Worm (Caenorhabditis elegans): ENCODE measurements around the gene C49H3.3.

Gene C49H3.3

ce11 chrIV:7923982-7924480 is at the start of gene C49H3.3, which contains the start of gene xpo-3:
Gene C49H3.3, plus strand, starts transcription at chrIV:7924350.
Gene xpo-3, minus strand, starts transcription at chrIV:7924032.
- TF ChIP-seq ces-1 (GFP tag; optimal IDR thresholded peaks at IDR 0.05): peak; percentile 68
- TF ChIP-seq ham-2 (GFP tag; optimal IDR thresholded peaks at IDR 0.05): peak; percentile 55
- no peak for TF ChIP-seq snpc-4 (tag; optimal IDR thresholded peaks at IDR 0.05)
- no peak for TF ChIP-seq pha-4 (tag; optimal IDR thresholded peaks at IDR 0.05)
- TF ChIP-seq nhr-76 (tag; optimal IDR thresholded peaks at IDR 0.05): no peak
- no peak for TF ChIP-seq M03D4.4 (tag; optimal IDR thresholded peaks at IDR 0.05)
- TF ChIP-seq lin-13 (tag; optimal IDR thresholded peaks at IDR 0.05): peak; percentile 11
- TF ChIP-seq mep-1 (tag; optimal IDR thresholded peaks at IDR 0.05): peak; percentile 78
- TF ChIP-seq lsy-2 (tag; optimal IDR thresholded peaks at IDR 0.05): peak; percentile 18

ce11 chrIV:7877255-7877654 is 46.9 kb upstream of the C49H3.3 start:
- TF ChIP-seq pha-4 (tag; optimal IDR thresholded peaks at IDR 0.05) (no peak), mep-1 (tag; optimal IDR thresholded peaks at IDR 0.05) (no peak), lin-32 (GFP tag; optimal IDR thresholded peaks at IDR 0.05) (no peak), tbx-8 (GFP tag; optimal IDR thresholded peaks at IDR 0.05) (no peak), ces-1 (GFP tag; optimal IDR thresholded peaks at IDR 0.05) (no peak), nhr-76 (tag; optimal IDR thresholded peaks at IDR 0.05) (no peak), hlh-1 (tag; optimal IDR thresholded peaks at IDR 0.05) (no peak), nhr-28 (tag; optimal IDR thresholded peaks at IDR 0.05) (no peak), drap-1 (GFP tag; optimal IDR thresholded peaks at IDR 0.05) (no peak), unc-39 (tag; optimal IDR thresholded peaks at IDR 0.05) (no peak), elt-1 (tag; optimal IDR thresholded peaks at IDR 0.05; ENCODE audit: borderline replicate concordance, insufficient read depth) (no peak), mls-2 (tag; optimal IDR thresholded peaks at IDR 0.05) (no peak)

ce11 chrIV:7877781-7878180 is 46.4 kb upstream of the C49H3.3 start, which contains the start of gene kin-26:
Gene kin-26, minus strand, starts transcription at chrIV:7877881.
- TF ChIP-seq unc-62 (GFP tag; optimal IDR thresholded peaks at IDR 0.05): no peak
- TF ChIP-seq ces-1 (GFP tag; optimal IDR thresholded peaks at IDR 0.05): no peak
- no peak for TF ChIP-seq unc-39 (tag; optimal IDR thresholded peaks at IDR 0.05)
- TF ChIP-seq ham-2 (GFP tag; optimal IDR thresholded peaks at IDR 0.05): no peak
- no peak for TF ChIP-seq nhr-76 (tag; optimal IDR thresholded peaks at IDR 0.05)
- TF ChIP-seq hlh-1 (tag; optimal IDR thresholded peaks at IDR 0.05): no peak
- no peak for TF ChIP-seq lin-32 (GFP tag; optimal IDR thresholded peaks at IDR 0.05)
- TF ChIP-seq elt-3 (tag; optimal IDR thresholded peaks at IDR 0.05): no peak
- TF ChIP-seq unc-120 (tag; optimal IDR thresholded peaks at IDR 0.05; ENCODE audit: poor library complexity, severe bottlenecking): no peak
- no peak for TF ChIP-seq flh-1 (GFP tag; optimal IDR thresholded peaks at IDR 0.05)
- no peak for TF ChIP-seq ztf-11 (tag; optimal IDR thresholded peaks at IDR 0.05)
- TF ChIP-seq nhr-2 (tag; optimal IDR thresholded peaks at IDR 0.05): no peak

ce11 chrIV:7879017-7879416 is 45.1 kb upstream of the C49H3.3 start, which contains the start of gene srt-73:
Gene srt-73, plus strand, starts transcription at chrIV:7879317.
- TF ChIP-seq ceh-83 (GFP tag; optimal IDR thresholded peaks at IDR 0.05): no peak
- no peak for TF ChIP-seq ztf-11 (tag; optimal IDR thresholded peaks at IDR 0.05)
- no peak for TF ChIP-seq bed-3 (GFP tag; optimal IDR thresholded peaks at IDR 0.05)
- TF ChIP-seq drap-1 (GFP tag; optimal IDR thresholded peaks at IDR 0.05): no peak
- no peak for TF ChIP-seq unc-39 (tag; optimal IDR thresholded peaks at IDR 0.05)
- TF ChIP-seq mep-1 (tag; optimal IDR thresholded peaks at IDR 0.05): no peak
- TF ChIP-seq zip-8 (tag; optimal IDR thresholded peaks at IDR 0.05): no peak

- no peak for TF ChIP-seq ceh-43 (GFP tag; optimal IDR thresholded peaks at IDR 0.05)
- no peak for TF ChIP-seq bed-3 (GFP tag; optimal IDR thresholded peaks at IDR 0.05)
- no peak for TF ChIP-seq nhr-12 (tag; optimal IDR thresholded peaks at IDR 0.05)
- TF ChIP-seq mab-5 (tag; optimal IDR thresholded peaks at IDR 0.05): no peak
Measured at ce11 chrIV:7881166-7881565, 43.0 kb upstream of the C49H3.3 start.

ce11 chrIV:7881726-7882125 is 42.4 kb upstream of the C49H3.3 start, which contains the start of gene atic-1:
Gene atic-1, plus strand, starts transcription at chrIV:7882026.
- TF ChIP-seq mab-5 (tag; optimal IDR thresholded peaks at IDR 0.05) (no peak), unc-62 (GFP tag; optimal IDR thresholded peaks at IDR 0.05) (no peak), mls-2 (tag; optimal IDR thresholded peaks at IDR 0.05) (no peak), nhr-2 (tag; optimal IDR thresholded peaks at IDR 0.05) (no peak), snpc-4 (tag; optimal IDR thresholded peaks at IDR 0.05) (no peak), nhr-12 (tag; optimal IDR thresholded peaks at IDR 0.05) (no peak), elt-1 (tag; optimal IDR thresholded peaks at IDR 0.05; ENCODE audit: borderline replicate concordance, insufficient read depth) (no peak), lsy-2 (tag; optimal IDR thresholded peaks at IDR 0.05) (no peak), sptf-1 (tag; optimal IDR thresholded peaks at IDR 0.05) (no peak)

Measured in whole organism, mixed stage, embryonic.